Fruit fly (Drosophila melanogaster) whole organism, pupa: ENCODE results near the gene Ser7.

Experiments
- CG8159 ChIP-seq: fragments of 200-800 bp; sonication (Bioruptor generic); optimal IDR thresholded peaks from 3 replicates; lab custom pipeline; 2018; ENCODE audit warnings: missing biosample characterization, mild to moderate bottlenecking, missing genetic modification characterization, moderate library complexity
- D1 ChIP-seq: fragments of 200-800 bp; sonication (Bioruptor generic); optimal IDR thresholded peaks from 2 replicates; lab custom pipeline; 2018; ENCODE audit warnings: missing biosample characterization, mild to moderate bottlenecking, missing genetic modification characterization, moderate library complexity
- Snoo ChIP-seq: fragments of 200-800 bp; sonication (Bioruptor generic); optimal IDR thresholded peaks from 3 replicates; lab custom pipeline; 2017; ENCODE audit warnings: missing biosample characterization, mild to moderate bottlenecking, missing genetic modification characterization, inconsistent platforms
- fd96Ca ChIP-seq: fragments of 200-800 bp; sonication (Bioruptor generic); IDR thresholded peaks from 3 replicates; pipeline ENCODE4 v1.3.6; 2022; ENCODE audit warnings: missing biosample characterization, missing genetic modification characterization

- TF ChIP-seq D1: no peak
- no peak for TF ChIP-seq Snoo
- TF ChIP-seq CG8159 (tag; lab: Kevin White, UChicago): peak; percentile 18
- TF ChIP-seq fd96Ca (GFP tag; lab: Robert Waterston, UW): peak; percentile 52; the same call in 1 of the 3 replicates
Measured at dm6 chrX:9884221-9884620, 19.2 kb downstream of the Ser7 start, which contains the start of gene CG9691.
